Worm (Caenorhabditis elegans) whole organism, L3 larva: ENCODE data around the gene trpa-1.

Source experiments
- ZK546.5 ChIP-seq: sonication (generic microtip); optimal IDR thresholded peaks from 2 replicates; lab custom pipeline; 2017; ENCODE audit warnings: missing biosample characterization, missing genetic modification characterization
- ceh-16 ChIP-seq: sonication (generic microtip); optimal IDR thresholded peaks from 2 replicates; lab custom pipeline; 2017; ENCODE audit warnings: missing biosample characterization, missing genetic modification characterization
- ceh-28 ChIP-seq: fragments of 150-350 bp; optimal IDR thresholded peaks from 2 replicates; lab custom pipeline; 2014; ENCODE audit warnings: missing biosample characterization, missing genetic modification reagents, missing genetic modification characterization
- ceh-9 ChIP-seq: sonication (generic microtip); optimal IDR thresholded peaks from 2 replicates; lab custom pipeline; 2018; ENCODE audit warnings: missing biosample characterization, missing genetic modification characterization
- daf-12 ChIP-seq: fragments of 150-350 bp; optimal IDR thresholded peaks from 2 replicates; lab custom pipeline; 2014; ENCODE audit warnings: missing biosample characterization, missing genetic modification reagents, missing genetic modification characterization
- egl-27 ChIP-seq: sonication (generic microtip); optimal IDR thresholded peaks from 4 replicates; lab custom pipeline; 2017; ENCODE audit warnings: missing biosample characterization, missing genetic modification reagents, missing genetic modification characterization
- egl-5 ChIP-seq: fragments of 150-350 bp; optimal IDR thresholded peaks from 2 replicates; lab custom pipeline; 2017; ENCODE audit warnings: missing biosample characterization, missing genetic modification reagents, missing genetic modification characterization, inconsistent platforms
- elt-2 ChIP-seq: sonication (generic microtip); optimal IDR thresholded peaks from 2 replicates; lab custom pipeline; 2016; ENCODE audit warnings: missing genetic modification reagents, mild to moderate bottlenecking, missing genetic modification characterization, missing compliant biosample characterization
- eor-1 ChIP-seq, 2 experiments: fragments of 150-350 bp; optimal IDR thresholded peaks; 2 replicates each; lab custom pipeline; 2014 to 2018; ENCODE audit warnings: missing biosample characterization in 2 of 2, missing genetic modification characterization in 2 of 2
- fkh-10 ChIP-seq: sonication (generic microtip); optimal IDR thresholded peaks from 2 replicates; lab custom pipeline; 2017; ENCODE audit warnings: missing biosample characterization, missing genetic modification reagents, missing genetic modification characterization
- fkh-2 ChIP-seq: fragments of 150-350 bp; optimal IDR thresholded peaks from 2 replicates; lab custom pipeline; 2014; ENCODE audit warnings: missing biosample characterization, missing genetic modification reagents, missing genetic modification characterization
- hmg-11 ChIP-seq: sonication (generic microtip); optimal IDR thresholded peaks from 2 replicates; lab custom pipeline; 2016; ENCODE audit warnings: missing genetic modification characterization, missing compliant biosample characterization
- lin-15B ChIP-seq: fragments of 150-350 bp; optimal IDR thresholded peaks from 2 replicates; lab custom pipeline; 2014; ENCODE audit warnings: missing biosample characterization, missing genetic modification characterization
- lin-39 ChIP-seq: fragments of 150-350 bp; optimal IDR thresholded peaks from 2 replicates; lab custom pipeline; 2018; ENCODE audit warnings: missing biosample characterization, missing genetic modification reagents, missing genetic modification characterization
- lsy-12 ChIP-seq: sonication (generic microtip); optimal IDR thresholded peaks from 2 replicates; lab custom pipeline; 2016; ENCODE audit warnings: mild to moderate bottlenecking, missing genetic modification characterization, missing compliant biosample characterization
- mml-1 ChIP-seq: fragments of 150-350 bp; sonication (generic microtip); optimal IDR thresholded peaks from 3 replicates; lab custom pipeline; 2014; ENCODE audit warnings: missing biosample characterization, missing genetic modification characterization
- nfya-1 ChIP-seq: sonication (generic microtip); optimal IDR thresholded peaks from 2 replicates; lab custom pipeline; 2017; ENCODE audit warnings: missing genetic modification characterization, mild to moderate bottlenecking, missing compliant biosample characterization, antibody characterized with exemption, moderate library complexity; ENCODE audit not compliant: insufficient read depth
- nhr-11 ChIP-seq: fragments of 150-350 bp; optimal IDR thresholded peaks from 2 replicates; lab custom pipeline; 2014; ENCODE audit warnings: missing biosample characterization, missing genetic modification characterization
- nhr-12 ChIP-seq: fragments of 150-350 bp; optimal IDR thresholded peaks from 2 replicates; lab custom pipeline; 2014; ENCODE audit warnings: missing biosample characterization, missing genetic modification characterization
- nhr-23 ChIP-seq: fragments of 150-350 bp; optimal IDR thresholded peaks from 2 replicates; lab custom pipeline; 2014; ENCODE audit warnings: missing biosample characterization, missing genetic modification reagents, missing genetic modification characterization
- nhr-237 ChIP-seq: fragments of 150-350 bp; optimal IDR thresholded peaks from 2 replicates; lab custom pipeline; 2014; ENCODE audit warnings: missing biosample characterization, missing genetic modification characterization
- nhr-25 ChIP-seq: sonication (generic microtip); optimal IDR thresholded peaks from 2 replicates; lab custom pipeline; 2017; ENCODE audit warnings: missing biosample characterization, missing genetic modification characterization
- nhr-43 ChIP-seq: sonication (generic microtip); optimal IDR thresholded peaks from 2 replicates; lab custom pipeline; 2016; ENCODE audit warnings: mild to moderate bottlenecking, missing genetic modification characterization, missing compliant biosample characterization; ENCODE audit not compliant: poor library complexity, severe bottlenecking
- nhr-76 ChIP-seq: fragments of 150-350 bp; sonication (generic microtip); optimal IDR thresholded peaks from 5 replicates; lab custom pipeline; 2014; ENCODE audit warnings: missing biosample characterization, missing genetic modification characterization
- pha-4 ChIP-seq: fragments of 150-350 bp; optimal IDR thresholded peaks from 2 replicates; lab custom pipeline; 2014; ENCODE audit warnings: missing biosample characterization, missing genetic modification reagents, missing genetic modification characterization
- pqm-1 ChIP-seq: fragments of 150-350 bp; optimal IDR thresholded peaks from 2 replicates; lab custom pipeline; 2017; ENCODE audit warnings: missing biosample characterization, missing genetic modification characterization, inconsistent platforms
- sea-2 ChIP-seq: fragments of 150-350 bp; sonication (generic microtip); optimal IDR thresholded peaks from 4 replicates; lab custom pipeline; 2014; ENCODE audit warnings: missing biosample characterization, missing genetic modification reagents, missing genetic modification characterization
- skn-1 ChIP-seq: fragments of 150-350 bp; optimal IDR thresholded peaks from 2 replicates; lab custom pipeline; 2014; ENCODE audit warnings: missing biosample characterization, missing genetic modification characterization
- snpc-4 ChIP-seq: fragments of 150-350 bp; optimal IDR thresholded peaks from 2 replicates; lab custom pipeline; 2014; ENCODE audit warnings: missing biosample characterization, missing genetic modification characterization
- unc-39 ChIP-seq: sonication (generic microtip); optimal IDR thresholded peaks from 4 replicates; lab custom pipeline; 2017; ENCODE audit warnings: missing biosample characterization, missing genetic modification characterization
- zag-1 ChIP-seq: fragments of 150-350 bp; optimal IDR thresholded peaks from 2 replicates; lab custom pipeline; 2014; ENCODE audit warnings: missing biosample characterization, missing genetic modification characterization
- ztf-4 ChIP-seq: fragments of 150-350 bp; optimal IDR thresholded peaks from 2 replicates; lab custom pipeline; 2014; ENCODE audit warnings: missing biosample characterization, missing genetic modification characterization

trpa-1 gene

ce11 chrIV:11851882-11852281 lies 12.4 kb upstream of the trpa-1 start, which contains the start of gene F38H4.5:
Gene F38H4.5 (plus strand): TSS chrIV:11852182.
- no peak for TF ChIP-seq mml-1 (tag; lab: Kevin White, UChicago)
- TF ChIP-seq lin-15B: no peak
- TF ChIP-seq nhr-43 (tag; lab: Kevin White, UChicago): no peak
- TF ChIP-seq ZK546.5 (tag; lab: Kevin White, UChicago): no peak

- TF ChIP-seq pha-4 (tag; lab: Kevin White, UChicago) (peak; percentile 96), snpc-4 (tag; lab: Kevin White, UChicago) (peak; percentile 76), nhr-43 (tag; lab: Kevin White, UChicago) (peak; percentile 10), nhr-76 (no peak), nhr-23 (tag; lab: Kevin White, UChicago) (peak; percentile 13), egl-27 (no peak), elt-2 (tag; lab: Kevin White, UChicago) (peak; percentile 43), lin-15B (peak; percentile 72), lin-39 (tag; lab: Kevin White, UChicago) (peak; percentile 12), nhr-25 (tag; lab: Kevin White, UChicago) (peak; percentile 24), nhr-237 (tag; lab: Kevin White, UChicago) (no peak), egl-5 (tag; lab: Kevin White, UChicago) (peak; percentile 86)
Observed at ce11 chrIV:11854777-11855176, 9.5 kb upstream of the trpa-1 start, which contains the start of gene tag-30. Gene tag-30 (minus strand): TSS chrIV:11855159.

- no peak for TF ChIP-seq ztf-4 (tag; lab: Kevin White, UChicago)
- TF ChIP-seq unc-39 (tag; lab: Kevin White, UChicago): no peak
- no peak for TF ChIP-seq nhr-237 (tag; lab: Kevin White, UChicago)
- no peak for TF ChIP-seq egl-27
- TF ChIP-seq hmg-11 (tag; lab: Kevin White, UChicago): no peak
- TF ChIP-seq fkh-10 (GFP tag; lab: Kevin White, UChicago): no peak
- no peak for TF ChIP-seq pqm-1 (tag; lab: Kevin White, UChicago)
- TF ChIP-seq lsy-12 (tag; lab: Kevin White, UChicago): no peak
- TF ChIP-seq nhr-23 (tag; lab: Kevin White, UChicago): no peak
- TF ChIP-seq nhr-43 (tag; lab: Kevin White, UChicago): no peak
- no peak for TF ChIP-seq nhr-11 (tag; lab: Kevin White, UChicago)
- TF ChIP-seq ceh-9 (tag; lab: Kevin White, UChicago): no peak
- TF ChIP-seq egl-5 (tag; lab: Kevin White, UChicago): no peak
- TF ChIP-seq nfya-1 (tag; lab: Kevin White, UChicago): no peak
- TF ChIP-seq nhr-76: no peak
Observed at ce11 chrIV:11855424-11855823, 8.9 kb upstream of the trpa-1 start.

- TF ChIP-seq nhr-43 (tag; lab: Kevin White, UChicago) (no peak), nfya-1 (tag; lab: Kevin White, UChicago) (peak; percentile 60), egl-27 (no peak), nhr-76 (no peak), lin-15B (peak; percentile 20), fkh-10 (GFP tag; lab: Kevin White, UChicago) (no peak), lsy-12 (tag; lab: Kevin White, UChicago) (no peak), zag-1 (no peak), pha-4 (tag; lab: Kevin White, UChicago) (peak; percentile 56), ceh-28 (tag; lab: Kevin White, UChicago) (no peak), skn-1 (tag; lab: Kevin White, UChicago) (no peak), ZK546.5 (tag; lab: Kevin White, UChicago) (no peak), unc-39 (tag; lab: Kevin White, UChicago) (no peak), hmg-11 (tag; lab: Kevin White, UChicago) (no peak), daf-12 (tag; lab: Kevin White, UChicago) (no peak), pqm-1 (tag; lab: Kevin White, UChicago) (no peak), nhr-23 (tag; lab: Kevin White, UChicago) (no peak), nhr-11 (tag; lab: Kevin White, UChicago) (no peak), sea-2 (GFP tag; lab: Kevin White, UChicago) (no peak), nhr-12 (tag; lab: Kevin White, UChicago) (no peak), fkh-2 (tag; lab: Kevin White, UChicago) (no peak), nhr-237 (tag; lab: Kevin White, UChicago) (no peak), eor-1 (tag; optimal IDR thresholded peaks at IDR 0.05; lab: Kevin White, UChicago) (no peak), ceh-16 (tag; lab: Kevin White, UChicago) (no peak)
Observed at ce11 chrIV:11855900-11856660, 8.2 kb upstream of the trpa-1 start, which contains the start of gene ech-2. Gene ech-2 (minus strand): TSS chrIV:11856351.
